Worm (Caenorhabditis elegans) whole organism, L1 larva: ENCODE data around the gene arg-1.

Experiments
- C16A3.4 ChIP-seq: fragments of 150-350 bp; optimal IDR thresholded peaks from 2 replicates; lab custom pipeline; 2014; ENCODE audit warnings: missing biosample characterization, missing genetic modification characterization
- alr-1 ChIP-seq: fragments of 200-800 bp; sonication (Bioruptor generic); optimal IDR thresholded peaks from 2 replicates; lab custom pipeline; 2018; ENCODE audit warnings: borderline replicate concordance, mild to moderate bottlenecking, missing genetic modification characterization, missing compliant biosample characterization
- ama-1 ChIP-seq: fragments of 150-350 bp; optimal IDR thresholded peaks from 2 replicates; lab custom pipeline; 2014
- ceh-63 ChIP-seq: fragments of 200-800 bp; sonication (Bioruptor generic); optimal IDR thresholded peaks from 2 replicates; lab custom pipeline; 2018; ENCODE audit warnings: mild to moderate bottlenecking, missing genetic modification characterization, missing compliant biosample characterization
- ceh-8 ChIP-seq: fragments of 200-800 bp; sonication (Bioruptor generic); optimal IDR thresholded peaks from 2 replicates; lab custom pipeline; 2018; ENCODE audit warnings: mild to moderate bottlenecking, missing genetic modification characterization, moderate library complexity, missing compliant biosample characterization
- ceh-82 ChIP-seq, 3 experiments: fragments of 150-350 bp in 1 of 3; sonication (generic microtip) in 2 of 3; optimal IDR thresholded peaks; 2 replicates each; lab custom pipeline; 2014 to 2017; ENCODE audit warnings: missing biosample characterization in 3 of 3, missing genetic modification characterization in 3 of 3
- ceh-90 ChIP-seq: sonication (generic microtip); optimal IDR thresholded peaks from 2 replicates; lab custom pipeline; 2016; ENCODE audit warnings: missing genetic modification characterization, missing compliant biosample characterization
- ces-1 ChIP-seq: fragments of 150-350 bp; optimal IDR thresholded peaks from 2 replicates; lab custom pipeline; 2014; ENCODE audit warnings: missing biosample characterization, missing genetic modification reagents, missing genetic modification characterization
- efl-3 ChIP-seq: fragments of 200-800 bp; sonication (Bioruptor generic); optimal IDR thresholded peaks from 2 replicates; lab custom pipeline; 2018; ENCODE audit warnings: mild to moderate bottlenecking, missing genetic modification characterization, missing compliant biosample characterization
- egl-13 ChIP-seq: sonication (generic microtip); optimal IDR thresholded peaks from 2 replicates; lab custom pipeline; 2016; ENCODE audit warnings: missing genotype, missing genetic modification reagents, missing genetic modification characterization, missing compliant biosample characterization
- elt-2 ChIP-seq: sonication (generic microtip); optimal IDR thresholded peaks from 2 replicates; lab custom pipeline; 2016; ENCODE audit warnings: missing genetic modification characterization, mild to moderate bottlenecking, inconsistent platforms, missing compliant biosample characterization, missing genetic modification reagents
- ets-5 ChIP-seq: fragments of 200-800 bp; sonication (Bioruptor generic); IDR thresholded peaks from 2 replicates; pipeline ENCODE4 v1.3.6; 2022; ENCODE audit warnings: missing genetic modification characterization, missing compliant biosample characterization
- fkh-8 ChIP-seq: sonication (generic microtip); optimal IDR thresholded peaks from 2 replicates; lab custom pipeline; 2016; ENCODE audit warnings: mild to moderate bottlenecking, missing genetic modification characterization, missing compliant biosample characterization
- grh-1 ChIP-seq: fragments of 200-800 bp; sonication (Bioruptor generic); IDR thresholded peaks from 2 replicates; pipeline ENCODE4 v1.3.6; 2022; ENCODE audit warnings: missing genetic modification reagents, missing genetic modification characterization, missing compliant biosample characterization
- hlh-17 ChIP-seq: fragments of 200-800 bp; sonication (Bioruptor generic); optimal IDR thresholded peaks from 2 replicates; lab custom pipeline; 2018; ENCODE audit warnings: missing genetic modification characterization, mild to moderate bottlenecking, missing compliant biosample characterization, moderate library complexity, borderline replicate concordance
- hlh-4 ChIP-seq: sonication (generic microtip); optimal IDR thresholded peaks from 2 replicates; lab custom pipeline; 2016; ENCODE audit warnings: mild to moderate bottlenecking, missing genetic modification characterization, missing compliant biosample characterization
- irx-1 ChIP-seq: sonication (generic microtip); optimal IDR thresholded peaks from 2 replicates; lab custom pipeline; 2016; ENCODE audit warnings: missing genetic modification characterization, missing compliant biosample characterization
- isw-1 ChIP-seq: fragments of 200-800 bp; sonication (Bioruptor generic); IDR thresholded peaks from 2 replicates; pipeline ENCODE4 v1.3.6; 2022; ENCODE audit warnings: missing genetic modification characterization, missing compliant biosample characterization
- lin-39 ChIP-seq: fragments of 150-350 bp; optimal IDR thresholded peaks from 2 replicates; lab custom pipeline; 2014; ENCODE audit warnings: missing biosample characterization, missing genetic modification reagents, missing genetic modification characterization
- lsy-2 ChIP-seq, 2 experiments: fragments of 150-350 bp; optimal IDR thresholded peaks; 2 replicates each; lab custom pipeline; 2014; ENCODE audit warnings: missing biosample characterization in 2 of 2, missing genetic modification characterization in 2 of 2
- mab-9 ChIP-seq: fragments of 200-800 bp; sonication (Bioruptor generic); IDR thresholded peaks from 2 replicates; pipeline ENCODE4 v1.3.6; 2022; ENCODE audit warnings: missing genetic modification reagents, missing genetic modification characterization, missing compliant biosample characterization
- mdl-1 ChIP-seq, 2 experiments: fragments of 150-350 bp; optimal IDR thresholded peaks; 2 replicates each; lab custom pipeline; 2014 to 2017; ENCODE audit warnings: missing biosample characterization in 2 of 2, missing genetic modification characterization in 2 of 2, inconsistent platforms in 1 of 2
- mef-2 ChIP-seq: fragments of 150-350 bp; optimal IDR thresholded peaks from 2 replicates; lab custom pipeline; 2014; ENCODE audit warnings: missing biosample characterization, missing genetic modification characterization
- nhr-11 ChIP-seq: fragments of 150-350 bp; optimal IDR thresholded peaks from 2 replicates; lab custom pipeline; 2014; ENCODE audit warnings: missing biosample characterization, missing genetic modification characterization
- nhr-47 ChIP-seq: sonication (generic microtip); optimal IDR thresholded peaks from 2 replicates; lab custom pipeline; 2016; ENCODE audit warnings: mild to moderate bottlenecking, missing genetic modification characterization, moderate library complexity, missing compliant biosample characterization
- nhr-71 ChIP-seq: sonication (generic microtip); optimal IDR thresholded peaks from 2 replicates; lab custom pipeline; 2016; ENCODE audit warnings: mild to moderate bottlenecking, missing genetic modification characterization, moderate library complexity, missing compliant biosample characterization
- nhr-84 ChIP-seq: sonication (generic microtip); optimal IDR thresholded peaks from 2 replicates; lab custom pipeline; 2017; ENCODE audit warnings: missing biosample characterization, missing genetic modification characterization
- nhr-85 ChIP-seq: sonication (generic microtip); peaks from one replicate; lab custom pipeline; 2016; ENCODE audit warnings: missing genetic modification characterization, inconsistent platforms, missing compliant biosample characterization
- nhr-90 ChIP-seq: sonication (generic microtip); optimal IDR thresholded peaks from 2 replicates; lab custom pipeline; 2016; ENCODE audit warnings: mild to moderate bottlenecking, missing genetic modification characterization, missing compliant biosample characterization; ENCODE audit not compliant: poor library complexity
- pax-3 ChIP-seq: fragments of 200-800 bp; sonication (Bioruptor generic); optimal IDR thresholded peaks from 2 replicates; lab custom pipeline; 2018; ENCODE audit warnings: mild to moderate bottlenecking, missing genetic modification characterization, moderate library complexity, missing compliant biosample characterization
- pqm-1 ChIP-seq: sonication (generic microtip); optimal IDR thresholded peaks from 3 replicates; lab custom pipeline; 2017; ENCODE audit warnings: missing biosample characterization, missing genetic modification characterization
- rnt-1 ChIP-seq: sonication (generic microtip); optimal IDR thresholded peaks from 2 replicates; lab custom pipeline; 2016; ENCODE audit warnings: mild to moderate bottlenecking, missing genetic modification characterization, moderate library complexity, missing compliant biosample characterization
- snpc-4 ChIP-seq: fragments of 150-350 bp; optimal IDR thresholded peaks from 2 replicates; lab custom pipeline; 2014; ENCODE audit warnings: missing biosample characterization, missing genetic modification characterization
- sup-37 ChIP-seq: fragments of 200-800 bp; sonication (Bioruptor generic); optimal IDR thresholded peaks from 2 replicates; lab custom pipeline; 2018; ENCODE audit warnings: mild to moderate bottlenecking, missing genetic modification characterization, missing compliant biosample characterization
- swsn-7 ChIP-seq: sonication (generic microtip); optimal IDR thresholded peaks from 2 replicates; lab custom pipeline; 2016; ENCODE audit warnings: missing genetic modification characterization, missing compliant biosample characterization
- tbx-2 ChIP-seq: sonication (generic microtip); optimal IDR thresholded peaks from 2 replicates; lab custom pipeline; 2016; ENCODE audit warnings: missing genetic modification characterization, missing compliant biosample characterization
- tlp-1 ChIP-seq: fragments of 150-350 bp; optimal IDR thresholded peaks from 2 replicates; lab custom pipeline; 2014; ENCODE audit warnings: missing biosample characterization, missing genetic modification characterization
- unc-130 ChIP-seq: fragments of 150-350 bp; optimal IDR thresholded peaks from 2 replicates; lab custom pipeline; 2017; ENCODE audit warnings: missing biosample characterization, missing genetic modification characterization, inconsistent platforms
- unc-62 ChIP-seq: fragments of 150-350 bp; optimal IDR thresholded peaks from 2 replicates; lab custom pipeline; 2014; ENCODE audit warnings: missing biosample characterization, missing genetic modification reagents, missing genetic modification characterization
- xbp-1 ChIP-seq: sonication (generic microtip); optimal IDR thresholded peaks from 2 replicates; lab custom pipeline; 2016; ENCODE audit warnings: missing genetic modification characterization, missing compliant biosample characterization

The arg-1 gene

ce11 chrX:1837703-1838102 lies 51.0 kb downstream of the arg-1 start (continued):
- TF ChIP-seq C16A3.4 (tag; lab: Kevin White, UChicago) (peak; percentile 35), tlp-1 (tag; lab: Kevin White, UChicago) (no peak), unc-62 (GFP tag; lab: Kevin White, UChicago) (no peak), unc-130 (tag; lab: Kevin White, UChicago) (no peak), ceh-90 (tag; lab: Kevin White, UChicago) (no peak), sup-37 (GFP tag; lab: Kevin White, UChicago) (no peak), irx-1 (tag; lab: Kevin White, UChicago) (no peak), nhr-11 (tag; lab: Kevin White, UChicago) (no peak), efl-3 (no peak), egl-13 (tag; lab: Kevin White, UChicago) (peak; percentile 11), pax-3 (tag; lab: Kevin White, UChicago) (peak; percentile 51), ets-5 (no peak), mef-2 (tag; lab: Kevin White, UChicago) (no peak), hlh-17 (GFP tag; lab: Kevin White, UChicago) (no peak), nhr-84 (tag; lab: Kevin White, UChicago) (no peak), snpc-4 (tag; lab: Kevin White, UChicago) (peak; percentile 22), isw-1 (no peak), nhr-71 (tag; lab: Kevin White, UChicago) (peak; percentile 62), mdl-1 (tag; optimal IDR thresholded peaks at IDR 0.05; lab: Kevin White, UChicago) (peak in 1 of 2 experiments; percentile 15), elt-2 (tag; lab: Kevin White, UChicago) (peak; percentile 32), nhr-90 (peak; percentile 67), fkh-8 (tag; lab: Kevin White, UChicago) (peak; percentile 55), tbx-2 (peak; percentile 25), ama-1 (lab: Kevin White, UChicago) (no peak), mab-9 (no peak), rnt-1 (peak; percentile 68), swsn-7 (tag; lab: Kevin White, UChicago) (peak; percentile 45), hlh-4 (tag; lab: Kevin White, UChicago) (no peak), ces-1 (GFP tag; lab: Kevin White, UChicago) (no peak), nhr-47 (tag; lab: Kevin White, UChicago) (peak; percentile 73), pqm-1 (tag; lab: Kevin White, UChicago) (no peak), lin-39 (no peak), ceh-82 (tag; optimal IDR thresholded peaks at IDR 0.05; lab: Kevin White, UChicago) (peak in 2 of 3 experiments; percentile 40 to 56), lsy-2 (tag; optimal IDR thresholded peaks at IDR 0.05; lab: Kevin White, UChicago) (peak in 1 of 2 experiments; percentile 16), ceh-63 (GFP tag; lab: Kevin White, UChicago) (no peak), nhr-85 (no peak), grh-1 (GFP tag; lab: Robert Waterston, UW) (no peak), alr-1 (no peak), xbp-1 (tag; lab: Kevin White, UChicago) (peak; percentile 6), ceh-8 (no peak)
